Fruit fly (Drosophila melanogaster) whole organism, embryonic: ENCODE measurements around the gene Irp-1B.

Experiments
- CG2116 ChIP-seq: fragments of 200-800 bp; sonication (Bioruptor generic); optimal IDR thresholded peaks from 3 replicates; lab custom pipeline; 2018; ENCODE audit warnings: missing biosample characterization, mild to moderate bottlenecking, missing genetic modification characterization
- disco-r ChIP-seq: fragments of 200-800 bp; sonication (Bioruptor generic); optimal IDR thresholded peaks from 2 replicates; lab custom pipeline; 2016; ENCODE audit warnings: missing biosample characterization, missing genetic modification characterization
- sna ChIP-seq: fragments of 200-800 bp; sonication (Bioruptor generic); IDR thresholded peaks from 2 replicates; pipeline ENCODE4 v1.3.6; 2022; ENCODE audit warnings: missing biosample characterization, missing genetic modification characterization; ENCODE audit not compliant: partially characterized antibody

DNA sequence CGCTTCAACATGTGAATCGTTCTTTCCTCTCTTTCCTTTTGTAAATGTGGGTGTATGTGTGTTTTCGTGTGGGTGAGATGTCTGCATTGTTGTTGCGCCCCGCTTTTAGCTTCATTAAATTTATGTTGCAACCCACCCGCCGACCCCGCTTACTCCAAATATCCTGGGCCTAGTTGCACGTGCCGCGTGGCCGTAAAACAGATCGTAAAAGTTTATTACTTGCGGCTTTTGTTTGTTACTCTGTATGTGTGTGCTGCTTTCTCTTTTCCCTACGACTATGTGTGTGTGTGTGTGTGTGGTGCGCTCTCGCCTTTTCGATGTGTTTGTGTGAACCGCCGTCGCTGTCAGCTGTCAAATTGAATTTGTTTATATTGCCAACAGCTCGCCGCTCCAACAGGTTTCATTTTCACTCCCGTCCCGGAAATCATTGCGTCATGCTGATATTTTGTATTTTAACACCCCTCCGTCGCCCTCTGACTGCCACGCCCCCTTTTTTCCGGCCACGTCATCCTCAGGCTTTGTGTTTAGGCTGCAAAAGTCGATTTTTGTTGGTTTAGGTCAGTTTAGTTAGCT lies 20.8 kb upstream of the Irp-1B start:
- TF ChIP-seq disco-r (GFP tag; lab: Kevin White, UChicago) (no peak), CG2116 (GFP tag; lab: Kevin White, UChicago) (no peak), sna (no peak)
